Fruit fly (Drosophila melanogaster): ENCODE results near the gene CG33928.

The CG33928 gene

DNA sequence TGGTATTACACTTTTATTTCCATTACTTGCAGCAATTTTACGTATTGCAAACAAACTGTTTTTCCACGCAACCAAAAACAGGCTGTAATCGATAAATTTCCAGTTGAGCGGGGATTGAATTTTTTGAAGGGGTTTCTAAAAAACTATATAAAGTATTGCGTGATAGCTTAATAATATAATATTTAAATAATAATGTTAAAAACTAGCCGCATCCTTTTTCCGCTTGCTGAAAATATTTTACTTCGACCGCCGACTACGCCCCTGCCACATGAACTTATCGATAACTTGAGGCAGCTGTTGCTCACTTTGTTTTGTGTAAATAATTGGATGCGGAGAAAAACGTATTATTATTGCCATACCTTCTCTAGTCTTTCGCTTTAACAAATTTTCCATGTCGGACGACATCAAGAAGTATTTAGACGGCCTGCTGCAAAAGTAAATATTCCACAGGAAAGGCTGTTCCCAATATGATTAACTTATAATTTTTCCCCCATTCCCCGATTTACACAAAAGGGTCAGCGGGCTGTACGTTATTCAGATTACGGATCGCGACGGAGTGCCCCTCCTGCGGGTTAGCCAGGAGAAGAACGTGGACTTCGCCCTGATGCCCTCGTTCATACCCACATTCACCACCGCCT, 44.7 kb upstream of the CG33928 start, which contains the start of the genes fws and Lamtor3 (continued):
- TF ChIP-seq dysf (GFP tag; IDR thresholded peaks at IDR 0.05) (peak; percentile 99), aop (GFP tag; IDR thresholded peaks at IDR 0.05) (peak; percentile 93), CG10654 (GFP tag; optimal IDR thresholded peaks at IDR 0.05) (peak; percentile 96), GATAe (GFP tag; conservative IDR thresholded peaks at IDR 0.05) (peak; percentile 98), Lhr (GFP tag; optimal IDR thresholded peaks at IDR 0.05) (peak; percentile 93), Hmr (GFP tag; optimal IDR thresholded peaks at IDR 0.05) (peak; percentile 99), zfh2 (GFP tag; optimal IDR thresholded peaks at IDR 0.05) (peak; percentile 97), CG6791 (GFP tag; IDR thresholded peaks at IDR 0.05; ENCODE audit: partially characterized antibody) (peak; percentile 63; the same call in 2 of the 3 replicates), fu2 (GFP tag; optimal IDR thresholded peaks at IDR 0.05) (peak; percentile 87), ssp (GFP tag; IDR thresholded peaks at IDR 0.05) (peak; percentile 95), CG14014 (GFP tag; IDR thresholded peaks at IDR 0.05) (peak; percentile 99), ap (GFP tag; IDR thresholded peaks at IDR 0.05) (peak; percentile 98), Camta (GFP tag; optimal IDR thresholded peaks at IDR 0.05) (peak; percentile 71), Oaz (GFP tag; IDR thresholded peaks at IDR 0.05) (peak; percentile 98), gem (tag; optimal IDR thresholded peaks at IDR 0.05) (peak; percentile 100), gsb (GFP tag; IDR thresholded peaks at IDR 0.05) (peak; percentile 99), CG33213 (GFP tag; optimal IDR thresholded peaks at IDR 0.05) (peak; percentile 72), CG32772 (GFP tag; IDR thresholded peaks at IDR 0.05) (peak; percentile 99), NFAT (GFP tag; IDR thresholded peaks at IDR 0.05) (peak; percentile 99), Bgb (GFP tag; IDR thresholded peaks at IDR 0.05; ENCODE audit: partially characterized antibody) (peak; percentile 47), CG13424 (tag; optimal IDR thresholded peaks at IDR 0.05) (peak; percentile 97), CG8478 (optimal IDR thresholded peaks at IDR 0.05) (no peak), D19A (tag; optimal IDR thresholded peaks at IDR 0.05) (peak; percentile 93), CG6765 (GFP tag; optimal IDR thresholded peaks at IDR 0.05) (peak; percentile 91), Hsf (GFP tag; optimal IDR thresholded peaks at IDR 0.05) (peak; percentile 93), da (GFP tag; optimal IDR thresholded peaks at IDR 0.05) (peak; percentile 27), Xbp1 (GFP tag; optimal IDR thresholded peaks at IDR 0.05) (peak; percentile 98), Doc2 (GFP tag; IDR thresholded peaks at IDR 0.05) (peak; percentile 95), E2f1 (GFP tag; IDR thresholded peaks at IDR 0.05) (peak; percentile 99), gce (GFP tag; IDR thresholded peaks at IDR 0.05) (peak; percentile 99), YL-1 (GFP tag; optimal IDR thresholded peaks at IDR 0.05) (peak; percentile 92), bowl (GFP tag; IDR thresholded peaks at IDR 0.05) (peak; percentile 98), CG5245 (GFP tag; optimal IDR thresholded peaks at IDR 0.05) (peak; percentile 92), Jarid2 (GFP tag; optimal IDR thresholded peaks at IDR 0.05) (peak; percentile 88), Awh (GFP tag; IDR thresholded peaks at IDR 0.05) (peak; percentile 99), ttk (GFP tag; IDR thresholded peaks at IDR 0.05) (peak; percentile 99), CG8924 (tag; optimal IDR thresholded peaks at IDR 0.05) (peak; percentile 98), Mrtf (GFP tag; IDR thresholded peaks at IDR 0.05) (peak; percentile 99), run (tag; optimal IDR thresholded peaks at IDR 0.05) (peak; percentile 92), Meics (GFP tag; optimal IDR thresholded peaks at IDR 0.05) (peak; percentile 98), dimm (GFP tag; IDR thresholded peaks at IDR 0.05) (peak; percentile 97), CG15073 (GFP tag; optimal IDR thresholded peaks at IDR 0.05) (peak; percentile 79), Hr3 (GFP tag; optimal IDR thresholded peaks at IDR 0.05) (peak; percentile 99), CG3281 (GFP tag; optimal IDR thresholded peaks at IDR 0.05) (peak; percentile 97), CG17328 (GFP tag; IDR thresholded peaks at IDR 0.05) (peak; percentile 99), Max (GFP tag; optimal IDR thresholded peaks at IDR 0.05) (peak; percentile 92), CG31224 (GFP tag; IDR thresholded peaks at IDR 0.05) (peak; percentile 97), CG31365 (tag; optimal IDR thresholded peaks at IDR 0.05) (peak; percentile 80), bab2 (GFP tag; optimal IDR thresholded peaks at IDR 0.05) (peak; percentile 95), CG2889 (GFP tag; IDR thresholded peaks at IDR 0.05) (peak; percentile 99), CG14050 (GFP tag; IDR thresholded peaks at IDR 0.05) (peak; percentile 99), CG11456 (GFP tag; IDR thresholded peaks at IDR 0.05) (peak; percentile 99)
